Fruit fly (Drosophila melanogaster) whole organism, embryonic: ENCODE results near the gene CG5928.

Experiments used
- Aef1 ChIP-seq: fragments of 200-800 bp; sonication (Bioruptor generic); IDR thresholded peaks from 3 replicates; pipeline ENCODE4 v1.3.6; 2022; ENCODE audit warnings: missing biosample characterization, missing genetic modification characterization
- B-H2 ChIP-seq: fragments of 200-800 bp; sonication (Bioruptor generic); optimal IDR thresholded peaks from 2 replicates; lab custom pipeline; 2018; ENCODE audit warnings: missing biosample characterization, mild to moderate bottlenecking, missing genetic modification characterization
- CG10321 ChIP-seq: fragments of 200-800 bp; sonication (Bioruptor generic); IDR thresholded peaks from 2 replicates; pipeline ENCODE4 v1.3.6; 2022; ENCODE audit warnings: missing biosample characterization, missing genetic modification characterization
- CG12104 ChIP-seq: fragments of 200-800 bp; sonication (Bioruptor generic); optimal IDR thresholded peaks from 3 replicates; lab custom pipeline; 2016; ENCODE audit warnings: missing biosample characterization, missing genetic modification characterization
- CG12391 ChIP-seq: fragments of 200-800 bp; sonication (Bioruptor generic); optimal IDR thresholded peaks from 3 replicates; lab custom pipeline; 2018; ENCODE audit warnings: missing biosample characterization, mild to moderate bottlenecking, missing genetic modification characterization, moderate library complexity
- CG14441 ChIP-seq: fragments of 200-800 bp; sonication (Bioruptor generic); IDR thresholded peaks from 2 replicates; pipeline ENCODE4 v1.3.6; 2022; ENCODE audit warnings: missing biosample characterization, missing genetic modification characterization
- CG16863 ChIP-seq: fragments of 200-800 bp; sonication (Bioruptor generic); optimal IDR thresholded peaks from 3 replicates; lab custom pipeline; 2016; ENCODE audit warnings: missing biosample characterization, missing genetic modification characterization
- CG1792 ChIP-seq: fragments of 200-800 bp; sonication (Bioruptor generic); optimal IDR thresholded peaks from 2 replicates; lab custom pipeline; 2016; ENCODE audit warnings: missing biosample characterization, missing genetic modification characterization
- CG1832 ChIP-seq: fragments of 200-800 bp; sonication (Bioruptor generic); optimal IDR thresholded peaks from 2 replicates; lab custom pipeline; 2017; ENCODE audit warnings: missing biosample characterization, mild to moderate bottlenecking, missing genetic modification characterization, inconsistent platforms
- CG18619 ChIP-seq: fragments of 200-800 bp; sonication (Bioruptor generic); optimal IDR thresholded peaks from 3 replicates; lab custom pipeline; 2017; ENCODE audit warnings: missing biosample characterization, mild to moderate bottlenecking, missing genetic modification characterization
- CG2712 ChIP-seq: fragments of 200-800 bp; optimal IDR thresholded peaks from 3 replicates; lab custom pipeline; 2019; ENCODE audit warnings: missing biosample characterization, mild to moderate bottlenecking, missing genetic modification characterization, moderate library complexity
- CG3407 ChIP-seq: fragments of 200-800 bp; sonication (Bioruptor generic); optimal IDR thresholded peaks from 2 replicates; lab custom pipeline; 2018; ENCODE audit warnings: missing biosample characterization, mild to moderate bottlenecking, missing genetic modification characterization
- CG34224 ChIP-seq: fragments of 200-800 bp; sonication (Bioruptor generic); IDR thresholded peaks from 3 replicates; pipeline ENCODE4 v1.3.6; 2022; ENCODE audit warnings: missing biosample characterization, missing genetic modification characterization; ENCODE audit not compliant: partially characterized antibody
- CG6765 ChIP-seq: fragments of 200-800 bp; sonication (Bioruptor generic); optimal IDR thresholded peaks from 3 replicates; lab custom pipeline; 2017; ENCODE audit warnings: missing biosample characterization, mild to moderate bottlenecking, missing genetic modification characterization
- CG7987 ChIP-seq: fragments of 200-800 bp; sonication (Bioruptor generic); optimal IDR thresholded peaks from 2 replicates; lab custom pipeline; 2018; ENCODE audit warnings: missing biosample characterization, mild to moderate bottlenecking, missing genetic modification characterization, moderate library complexity
- CG8281 ChIP-seq: fragments of 200-800 bp; sonication (Bioruptor generic); optimal IDR thresholded peaks from 2 replicates; lab custom pipeline; 2018; ENCODE audit warnings: missing biosample characterization, mild to moderate bottlenecking, missing genetic modification characterization, moderate library complexity
- CG8944 ChIP-seq: fragments of 200-800 bp; sonication (Bioruptor generic); optimal IDR thresholded peaks from 3 replicates; lab custom pipeline; 2016; ENCODE audit warnings: missing biosample characterization, missing genetic modification characterization
- CHES-1-like ChIP-seq: fragments of 200-800 bp; sonication (Bioruptor generic); optimal IDR thresholded peaks from 2 replicates; lab custom pipeline; 2016; ENCODE audit warnings: missing biosample characterization, missing genetic modification characterization
- Dfd ChIP-seq, 2 experiments: fragments of >200 bp; optimal IDR thresholded peaks; 2 replicates each; lab custom pipeline; 2017; ENCODE audit warnings: missing biosample characterization in 2 of 2, missing genetic modification characterization in 2 of 2
- Hmx ChIP-seq: fragments of 200-800 bp; sonication (Bioruptor generic); optimal IDR thresholded peaks from 2 replicates; lab custom pipeline; 2016; ENCODE audit warnings: missing biosample characterization, missing genetic modification characterization
- Hr78 ChIP-seq, 2 experiments: fragments of 200-800 bp in 1 of 2; fragments of >200 bp in 1 of 2; sonication (Bioruptor generic) in 1 of 2; optimal IDR thresholded peaks; 2 replicates each; lab custom pipeline; 2017 to 2019; ENCODE audit warnings: missing biosample characterization in 2 of 2, missing genetic modification characterization in 2 of 2, mild to moderate bottlenecking in 1 of 2, moderate library complexity in 1 of 2
- Jarid2 ChIP-seq: fragments of 200-800 bp; sonication (Bioruptor generic); optimal IDR thresholded peaks from 3 replicates; lab custom pipeline; 2017; ENCODE audit warnings: mild to moderate bottlenecking, missing biosample characterization, missing genetic modification reagents, missing genetic modification characterization
- Lim3 ChIP-seq: fragments of 200-800 bp; sonication (Bioruptor generic); IDR thresholded peaks from 2 replicates; pipeline ENCODE4 v1.3.6; 2022; ENCODE audit warnings: missing biosample characterization, missing genetic modification characterization
- Mad ChIP-seq: fragments of 200-800 bp; sonication (Bioruptor generic); optimal IDR thresholded peaks from 2 replicates; lab custom pipeline; 2016; ENCODE audit warnings: missing biosample characterization, missing genetic modification characterization
- NFAT ChIP-seq: fragments of 200-800 bp; sonication (Bioruptor generic); IDR thresholded peaks from 2 replicates; pipeline ENCODE4 v1.3.6; 2022; ENCODE audit warnings: missing biosample characterization, missing genetic modification characterization
- PHDP ChIP-seq: fragments of 200-800 bp; sonication (Bioruptor generic); optimal IDR thresholded peaks from 3 replicates; lab custom pipeline; 2018; ENCODE audit warnings: missing biosample characterization, mild to moderate bottlenecking, missing genetic modification characterization, moderate library complexity
- Sox100B ChIP-seq: fragments of 200-800 bp; sonication (Bioruptor generic); optimal IDR thresholded peaks from 3 replicates; lab custom pipeline; 2018; ENCODE audit warnings: missing biosample characterization, mild to moderate bottlenecking, missing genetic modification characterization
- Sry-β ChIP-seq: fragments of 200-800 bp; sonication (Bioruptor generic); optimal IDR thresholded peaks from 2 replicates; lab custom pipeline; 2018; ENCODE audit warnings: missing biosample characterization, mild to moderate bottlenecking, missing genetic modification characterization, moderate library complexity
- Tbp ChIP-seq: fragments of >200 bp; optimal IDR thresholded peaks from 2 replicates; lab custom pipeline; 2018; ENCODE audit warnings: missing biosample characterization, missing genetic modification characterization
- Trl ChIP-seq, 3 experiments: fragments of >200 bp in 2 of 3; fragments of 200-800 bp in 1 of 3; sonication (Bioruptor generic) in 1 of 3; optimal IDR thresholded peaks; 2 replicates in 1 of 3; 3 replicates in 2 of 3; lab custom pipeline; 2016 to 2017; ENCODE audit warnings: missing biosample characterization in 1 of 3, missing genetic modification characterization in 1 of 3
- Xrp1 ChIP-seq: fragments of 200-800 bp; sonication (Bioruptor generic); IDR thresholded peaks from 2 replicates; pipeline ENCODE4 v1.3.6; 2022; ENCODE audit warnings: missing biosample characterization, missing genetic modification characterization
- ash1 ChIP-seq: fragments of 200-800 bp; sonication (Bioruptor generic); optimal IDR thresholded peaks from 2 replicates; lab custom pipeline; 2018; ENCODE audit warnings: missing biosample characterization, mild to moderate bottlenecking, missing genetic modification characterization
- cad ChIP-seq: fragments of >200 bp; optimal IDR thresholded peaks from 2 replicates; lab custom pipeline; 2017; ENCODE audit warnings: missing biosample characterization, missing genetic modification characterization
- cas ChIP-seq: fragments of 200-800 bp; sonication (Bioruptor generic); IDR thresholded peaks from 2 replicates; pipeline ENCODE4 v1.3.6; 2022; ENCODE audit warnings: missing biosample characterization, missing genetic modification characterization
- en ChIP-seq: fragments of 200-800 bp; sonication (Bioruptor generic); optimal IDR thresholded peaks from 2 replicates; lab custom pipeline; 2016; ENCODE audit warnings: missing biosample characterization, missing genetic modification characterization
- ham ChIP-seq: fragments of 200-800 bp; sonication (Bioruptor generic); IDR thresholded peaks from 2 replicates; pipeline ENCODE4 v1.3.6; 2022; ENCODE audit warnings: missing biosample characterization, missing genetic modification characterization
- hth ChIP-seq: fragments of >200 bp; optimal IDR thresholded peaks from 2 replicates; lab custom pipeline; 2017; ENCODE audit warnings: inconsistent platforms
- inv ChIP-seq: fragments of 200-800 bp; sonication (Bioruptor generic); IDR thresholded peaks from 2 replicates; pipeline ENCODE4 v1.3.6; 2022; ENCODE audit warnings: missing biosample characterization, missing genetic modification characterization; ENCODE audit not compliant: partially characterized antibody
- lov ChIP-seq, 2 experiments: fragments of 200-800 bp in 1 of 2; fragments of >200 bp in 1 of 2; sonication (Bioruptor generic) in 1 of 2; IDR thresholded peaks in 1 of 2; optimal IDR thresholded peaks in 1 of 2; 2 replicates in 1 of 2; 3 replicates in 1 of 2; pipeline versions ENCODE4 v1.3.6 to Lab custom; 2017 to 2022; ENCODE audit warnings: missing biosample characterization in 1 of 2, missing genetic modification characterization in 1 of 2
- mam ChIP-seq: fragments of 200-800 bp; sonication (Bioruptor generic); optimal IDR thresholded peaks from 3 replicates; lab custom pipeline; 2016; ENCODE audit warnings: missing biosample characterization, missing genetic modification characterization
- nerfin-1 ChIP-seq: fragments of 200-800 bp; sonication (Bioruptor generic); optimal IDR thresholded peaks from 3 replicates; lab custom pipeline; 2019; ENCODE audit warnings: missing biosample characterization, mild to moderate bottlenecking, missing genetic modification characterization, moderate library complexity
- nerfin-2 ChIP-seq: fragments of 200-800 bp; sonication (Bioruptor generic); IDR thresholded peaks from 2 replicates; pipeline ENCODE4 v1.3.6; 2022; ENCODE audit warnings: missing biosample characterization, missing genetic modification characterization; ENCODE audit not compliant: partially characterized antibody
- pan ChIP-seq, 4 experiments: fragments of >200 bp in 3 of 4; fragments of 200-800 bp in 1 of 4; sonication (Bioruptor generic) in 1 of 4; optimal IDR thresholded peaks in 3 of 4; IDR thresholded peaks in 1 of 4; 2 replicates each; pipeline versions ENCODE4 v1.3.6 to Lab custom; 2017 to 2022; ENCODE audit warnings: missing biosample characterization in 2 of 4, missing genetic modification characterization in 2 of 4, mixed read lengths in 1 of 4
- pum ChIP-seq: fragments of 200-800 bp; sonication (Bioruptor generic); optimal IDR thresholded peaks from 2 replicates; lab custom pipeline; 2016; ENCODE audit warnings: missing biosample characterization, missing genetic modification characterization
- sna ChIP-seq: fragments of 200-800 bp; sonication (Bioruptor generic); IDR thresholded peaks from 2 replicates; pipeline ENCODE4 v1.3.6; 2022; ENCODE audit warnings: missing biosample characterization, missing genetic modification characterization; ENCODE audit not compliant: partially characterized antibody
- stc ChIP-seq: fragments of 200-800 bp; sonication (Bioruptor generic); IDR thresholded peaks from 2 replicates; pipeline ENCODE4 v1.3.6; 2022; ENCODE audit warnings: missing biosample characterization, missing genetic modification characterization
- tna ChIP-seq: fragments of 200-800 bp; sonication (Bioruptor generic); IDR thresholded peaks from 2 replicates; pipeline ENCODE4 v1.3.6; 2022; ENCODE audit warnings: missing biosample characterization, missing genetic modification characterization; ENCODE audit not compliant: partially characterized antibody
- trh ChIP-seq: fragments of 200-800 bp; sonication (Bioruptor generic); optimal IDR thresholded peaks from 2 replicates; lab custom pipeline; 2016; ENCODE audit warnings: missing biosample characterization, missing genetic modification characterization
- twi ChIP-seq: fragments of 200-800 bp; optimal IDR thresholded peaks from 2 replicates; lab custom pipeline; 2019; ENCODE audit warnings: missing biosample characterization, mild to moderate bottlenecking, missing genetic modification characterization, moderate library complexity
- unpg ChIP-seq: fragments of 200-800 bp; sonication (Bioruptor generic); optimal IDR thresholded peaks from 3 replicates; lab custom pipeline; 2018; ENCODE audit warnings: missing biosample characterization, mild to moderate bottlenecking, missing genetic modification characterization, moderate library complexity

Gene CG5928

dm6 chrX:6109872-6110271 is 42.1 kb downstream of the CG5928 start (continued):
- TF ChIP-seq Sry-β (GFP tag; lab: Kevin White, UChicago), result no peak
- no peak for TF ChIP-seq en
- no peak for TF ChIP-seq B-H2 (GFP tag; lab: Kevin White, UChicago)
- peak; percentile 76 for TF ChIP-seq NFAT (GFP tag; lab: Robert Waterston, UW)
- TF ChIP-seq Hmx, result no peak
- peak; percentile 25 for TF ChIP-seq pum
- TF ChIP-seq CG1832 (GFP tag; lab: Kevin White, UChicago), result no peak
- TF ChIP-seq twi (tag; lab: Kevin White, UChicago), result no peak
- TF ChIP-seq Dfd (GFP tag; optimal IDR thresholded peaks at IDR 0.05; lab: Kevin White, UChicago), result no peak
- TF ChIP-seq Xrp1 (GFP tag; lab: Robert Waterston, UW), result peak; percentile 67
- no peak for TF ChIP-seq pan (optimal IDR thresholded peaks at IDR 0.05; lab: Kevin White, UChicago)
- TF ChIP-seq pan (GFP tag; optimal IDR thresholded peaks at IDR 0.05 in 1 of 2, IDR thresholded peaks at IDR 0.05 in 1 of 2), result peak in 1 of 2 experiments; percentile 58
- no peak for TF ChIP-seq ash1
- TF ChIP-seq CG1792 (GFP tag; lab: Kevin White, UChicago), result no peak
- TF ChIP-seq Hr78 (GFP tag; optimal IDR thresholded peaks at IDR 0.05; lab: Kevin White, UChicago), result no peak
- TF ChIP-seq CG18619 (GFP tag; lab: Kevin White, UChicago), result peak; percentile 34
- TF ChIP-seq stc, result no peak
- no peak for TF ChIP-seq CHES-1-like (GFP tag; lab: Kevin White, UChicago)
- peak; percentile 12 for TF ChIP-seq Jarid2 (GFP tag; lab: Kevin White, UChicago)
- no peak for TF ChIP-seq lov (optimal IDR thresholded peaks at IDR 0.05; lab: Kevin White, UChicago)
- TF ChIP-seq lov (GFP tag; IDR thresholded peaks at IDR 0.05; lab: Robert Waterston, UW), result 0 out of 3 replicates have a peak, but pooled peaks have one; percentile 71
- no peak for TF ChIP-seq unpg (GFP tag; lab: Kevin White, UChicago)
- no peak for TF ChIP-seq nerfin-1 (tag; lab: Kevin White, UChicago)
- no peak for TF ChIP-seq CG16863 (GFP tag; lab: Kevin White, UChicago)
- no peak for TF ChIP-seq tna (GFP tag; lab: Robert Waterston, UW)
- TF ChIP-seq sna (GFP tag; lab: Robert Waterston, UW), result no peak
- no peak for TF ChIP-seq trh (GFP tag; lab: Kevin White, UChicago)
- TF ChIP-seq mam, result peak; percentile 27
- TF ChIP-seq CG34224 (GFP tag; lab: Robert Waterston, UW), result no peak
- peak; percentile 23 for TF ChIP-seq CG2712 (tag; lab: Kevin White, UChicago)
- TF ChIP-seq CG7987 (GFP tag; lab: Kevin White, UChicago), result no peak
- no peak for TF ChIP-seq CG12391 (tag; lab: Kevin White, UChicago)
- no peak for TF ChIP-seq CG12104 (GFP tag; lab: Kevin White, UChicago)
- no peak for TF ChIP-seq Sox100B (GFP tag; lab: Kevin White, UChicago)
- TF ChIP-seq CG8281 (tag; lab: Kevin White, UChicago), result no peak
- no peak for TF ChIP-seq ham
- peak; percentile 27 for TF ChIP-seq Mad
- TF ChIP-seq inv, result no peak
- TF ChIP-seq Lim3 (GFP tag; lab: Robert Waterston, UW), result no peak
- no peak for TF ChIP-seq cad (GFP tag; lab: Kevin White, UChicago)
- TF ChIP-seq CG14441 (GFP tag; lab: Robert Waterston, UW), result peak; percentile 62
- TF ChIP-seq cas (GFP tag; lab: Robert Waterston, UW), result no peak
- no peak for TF ChIP-seq hth (lab: Kevin White, UChicago)
- no peak for TF ChIP-seq Tbp
- TF ChIP-seq CG10321 (GFP tag; lab: Robert Waterston, UW), result no peak
- no peak for TF ChIP-seq CG6765 (GFP tag; lab: Kevin White, UChicago)
- TF ChIP-seq CG3407, result no peak
- peak; percentile 17 for TF ChIP-seq CG8944 (GFP tag; lab: Kevin White, UChicago)
- TF ChIP-seq Aef1 (GFP tag; lab: Robert Waterston, UW), result peak; percentile 47; the same call in 1 of the 3 replicates
- TF ChIP-seq Trl (optimal IDR thresholded peaks at IDR 0.05; lab: Kevin White, UChicago), result no peak
- TF ChIP-seq Trl (GFP tag; optimal IDR thresholded peaks at IDR 0.05; lab: Kevin White, UChicago), result peak; percentile 31
- no peak for TF ChIP-seq PHDP (tag; lab: Kevin White, UChicago)
- TF ChIP-seq nerfin-2, result no peak
